Worm (Caenorhabditis elegans) whole organism, L2 larva: Measurements from ENCODE around the gene nhr-108.

Experiments
- C34F6.9 ChIP-seq: fragments of 150-350 bp; optimal IDR thresholded peaks from 2 replicates; lab custom pipeline; 2014; ENCODE audit warnings: missing biosample characterization, missing genetic modification characterization
- F13H6.1 ChIP-seq: sonication (generic microtip); optimal IDR thresholded peaks from 2 replicates; lab custom pipeline; 2016; ENCODE audit warnings: missing genetic modification characterization, missing compliant biosample characterization
- R02D3.7 ChIP-seq: fragments of 150-350 bp; optimal IDR thresholded peaks from 2 replicates; lab custom pipeline; 2014; ENCODE audit warnings: missing biosample characterization, missing genetic modification characterization
- Y55F3AM.14 ChIP-seq: fragments of 200-800 bp; sonication (Bioruptor generic); optimal IDR thresholded peaks from 2 replicates; lab custom pipeline; 2018; ENCODE audit warnings: mild to moderate bottlenecking, missing genetic modification characterization, missing compliant biosample characterization
- ZK546.5 ChIP-seq: sonication (generic microtip); optimal IDR thresholded peaks from 2 replicates; lab custom pipeline; 2017; ENCODE audit warnings: missing biosample characterization, missing genetic modification characterization
- alr-1 ChIP-seq: fragments of 150-350 bp; optimal IDR thresholded peaks from 2 replicates; lab custom pipeline; 2014; ENCODE audit warnings: missing biosample characterization, missing genetic modification characterization
- ceh-82 ChIP-seq: fragments of 150-350 bp; optimal IDR thresholded peaks from 2 replicates; lab custom pipeline; 2014; ENCODE audit warnings: missing biosample characterization, missing genetic modification characterization
- dmd-4 ChIP-seq: sonication (generic microtip); optimal IDR thresholded peaks from 2 replicates; lab custom pipeline; 2017; ENCODE audit warnings: missing biosample characterization, missing genetic modification characterization
- egl-27 ChIP-seq: sonication (generic microtip); optimal IDR thresholded peaks from 3 replicates; lab custom pipeline; 2017; ENCODE audit warnings: missing biosample characterization, missing genetic modification reagents, missing genetic modification characterization
- elt-1 ChIP-seq: fragments of 150-350 bp; optimal IDR thresholded peaks from 2 replicates; lab custom pipeline; 2014; ENCODE audit warnings: missing biosample characterization, missing genetic modification characterization
- gmeb-1 ChIP-seq: fragments of 150-350 bp; optimal IDR thresholded peaks from 2 replicates; lab custom pipeline; 2014; ENCODE audit warnings: missing biosample characterization, missing genetic modification characterization
- lin-13 ChIP-seq: fragments of 150-350 bp; optimal IDR thresholded peaks from 2 replicates; lab custom pipeline; 2014; ENCODE audit warnings: missing biosample characterization, missing genetic modification reagents, missing genetic modification characterization
- mab-5 ChIP-seq: fragments of 150-350 bp; optimal IDR thresholded peaks from 2 replicates; lab custom pipeline; 2014; ENCODE audit warnings: missing biosample characterization, missing genetic modification characterization
- mbf-1 ChIP-seq: sonication (generic microtip); optimal IDR thresholded peaks from 2 replicates; lab custom pipeline; 2017; ENCODE audit warnings: missing biosample characterization, missing genetic modification characterization
- mdl-1 ChIP-seq, 2 experiments: fragments of 150-350 bp in 1 of 2; sonication (generic microtip) in 1 of 2; optimal IDR thresholded peaks; 2 replicates each; lab custom pipeline; 2017; ENCODE audit warnings: missing biosample characterization in 2 of 2, missing genetic modification characterization in 2 of 2
- nhr-10 ChIP-seq: sonication (generic microtip); optimal IDR thresholded peaks from 2 replicates; lab custom pipeline; 2017; ENCODE audit warnings: missing biosample characterization, missing genetic modification characterization
- nhr-11 ChIP-seq: fragments of 150-350 bp; optimal IDR thresholded peaks from 2 replicates; lab custom pipeline; 2014; ENCODE audit warnings: missing biosample characterization, missing genetic modification characterization
- nhr-12 ChIP-seq: fragments of 150-350 bp; optimal IDR thresholded peaks from 2 replicates; lab custom pipeline; 2014; ENCODE audit warnings: missing biosample characterization, missing genetic modification characterization
- nhr-21 ChIP-seq: fragments of 150-350 bp; optimal IDR thresholded peaks from 2 replicates; lab custom pipeline; 2014; ENCODE audit warnings: missing biosample characterization, missing genetic modification characterization
- nhr-23 ChIP-seq: fragments of 150-350 bp; optimal IDR thresholded peaks from 2 replicates; lab custom pipeline; 2014; ENCODE audit warnings: missing biosample characterization, missing genetic modification reagents, missing genetic modification characterization
- nhr-237 ChIP-seq: fragments of 150-350 bp; optimal IDR thresholded peaks from 2 replicates; lab custom pipeline; 2014; ENCODE audit warnings: missing biosample characterization, missing genetic modification characterization
- nhr-25 ChIP-seq: fragments of 150-350 bp; sonication (generic microtip); optimal IDR thresholded peaks from 3 replicates; lab custom pipeline; 2014; ENCODE audit warnings: missing biosample characterization, missing genetic modification characterization
- nhr-6 ChIP-seq: fragments of 150-350 bp; optimal IDR thresholded peaks from 2 replicates; lab custom pipeline; 2014; ENCODE audit warnings: missing biosample characterization, missing genetic modification characterization
- peb-1 ChIP-seq: fragments of 150-350 bp; optimal IDR thresholded peaks from 2 replicates; lab custom pipeline; 2014; ENCODE audit warnings: missing biosample characterization, missing genetic modification characterization
- sem-4 ChIP-seq: fragments of 150-350 bp; optimal IDR thresholded peaks from 2 replicates; lab custom pipeline; 2014; ENCODE audit warnings: missing biosample characterization, missing genetic modification reagents, missing genetic modification characterization
- skn-1 ChIP-seq: sonication (generic microtip); optimal IDR thresholded peaks from 2 replicates; lab custom pipeline; 2017; ENCODE audit warnings: missing biosample characterization, missing genetic modification characterization
- sma-3 ChIP-seq: sonication (generic microtip); optimal IDR thresholded peaks from 2 replicates; lab custom pipeline; 2016; ENCODE audit warnings: missing genetic modification reagents, missing genetic modification characterization, missing compliant biosample characterization
- sma-9 ChIP-seq, 2 experiments: fragments of 150-350 bp in 1 of 2; sonication (generic microtip) in 1 of 2; optimal IDR thresholded peaks; 2 replicates each; lab custom pipeline; 2014 to 2016; ENCODE audit warnings: missing genetic modification characterization in 2 of 2, mild to moderate bottlenecking in 1 of 2, missing biosample characterization in 1 of 2, missing compliant biosample characterization in 1 of 2, missing genetic modification reagents in 1 of 2, moderate library complexity in 1 of 2
- snpc-4 ChIP-seq: fragments of 150-350 bp; optimal IDR thresholded peaks from 2 replicates; lab custom pipeline; 2014; ENCODE audit warnings: missing biosample characterization, missing genetic modification characterization
- unc-39 ChIP-seq: fragments of 150-350 bp; optimal IDR thresholded peaks from 2 replicates; lab custom pipeline; 2014; ENCODE audit warnings: missing biosample characterization, missing genetic modification characterization
- unc-55 ChIP-seq: fragments of 150-350 bp; sonication (generic microtip); optimal IDR thresholded peaks from 3 replicates; lab custom pipeline; 2014; ENCODE audit warnings: missing biosample characterization, missing genetic modification reagents, missing genetic modification characterization
- unc-62 ChIP-seq: fragments of 150-350 bp; optimal IDR thresholded peaks from 2 replicates; lab custom pipeline; 2014; ENCODE audit warnings: missing biosample characterization, missing genetic modification reagents, missing genetic modification characterization
- zag-1 ChIP-seq: fragments of 150-350 bp; optimal IDR thresholded peaks from 2 replicates; lab custom pipeline; 2014; ENCODE audit warnings: missing biosample characterization, missing genetic modification characterization
- ztf-1 ChIP-seq: fragments of 200-800 bp; sonication (Bioruptor generic); conservative IDR thresholded peaks from 2 replicates; pipeline ENCODE4 v1.3.6; 2022; ENCODE audit warnings: missing genetic modification characterization, missing compliant biosample characterization
- ztf-4 ChIP-seq: fragments of 150-350 bp; optimal IDR thresholded peaks from 2 replicates; lab custom pipeline; 2014; ENCODE audit warnings: missing biosample characterization, missing genetic modification characterization

The nhr-108 gene

DNA sequence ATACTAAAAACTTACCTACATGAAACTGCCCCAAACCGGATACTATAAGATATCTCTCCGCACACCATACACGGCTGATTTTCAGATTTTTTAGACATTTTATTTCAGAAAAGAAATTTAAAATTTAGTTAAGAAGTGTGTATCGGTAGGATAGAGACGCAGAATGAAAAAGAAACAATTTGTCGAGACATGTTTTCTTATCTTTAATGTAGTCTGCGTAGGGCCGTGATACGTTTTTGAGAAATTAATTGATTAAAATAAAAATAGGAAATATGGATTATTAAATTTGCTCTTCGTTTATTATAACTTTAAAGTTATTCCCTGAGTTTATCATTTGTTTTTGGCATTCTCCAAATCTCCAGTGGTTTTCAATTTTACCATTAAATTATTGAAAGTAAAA, at the start of gene nhr-108:
Gene nhr-108 (minus strand): TSS at position 166 of the 400 bp plus-strand sequence.
- TF ChIP-seq nhr-11 (tag; lab: Kevin White, UChicago) (no peak), F13H6.1 (tag; lab: Kevin White, UChicago) (no peak), nhr-25 (tag; lab: Kevin White, UChicago) (no peak), dmd-4 (tag; lab: Kevin White, UChicago) (no peak), R02D3.7 (no peak), gmeb-1 (no peak), mbf-1 (tag; lab: Kevin White, UChicago) (no peak), zag-1 (no peak), nhr-6 (tag; lab: Kevin White, UChicago) (no peak), sma-3 (GFP tag; lab: Kevin White, UChicago) (no peak), elt-1 (tag; lab: Kevin White, UChicago) (no peak)

DNA sequence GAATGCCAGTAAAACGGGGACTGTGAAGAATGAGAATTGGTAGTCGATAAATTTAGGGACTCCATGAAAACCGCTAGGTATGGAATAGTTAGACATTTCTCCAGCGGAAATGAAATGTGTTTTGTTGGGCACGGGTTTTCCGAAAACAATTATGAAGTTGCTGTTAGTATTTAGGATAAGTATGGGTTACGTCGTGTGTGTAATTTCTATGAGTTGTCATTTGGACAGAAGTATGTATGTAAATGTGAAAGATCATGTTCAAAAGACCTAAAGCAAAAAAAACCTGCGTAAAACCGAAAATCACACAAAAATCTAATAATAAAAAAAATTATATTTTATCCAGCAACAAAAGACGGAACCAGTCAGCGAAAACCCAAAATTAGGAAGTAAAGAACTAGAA, 48.2 kb upstream of the nhr-108 start, which contains the start of gene sru-23:
Gene sru-23 (minus strand): TSS at position 101 of the 400 bp plus-strand sequence.
- TF ChIP-seq nhr-25 (tag; lab: Kevin White, UChicago) (no peak), egl-27 (no peak), mdl-1 (tag; optimal IDR thresholded peaks at IDR 0.05; lab: Kevin White, UChicago) (no peak), ZK546.5 (no peak), alr-1 (tag; lab: Kevin White, UChicago) (no peak)
- TF ChIP-seq, all 48 proteins: peak for 0

ce11 chrV:15970820-15971219, 46.5 kb upstream of the nhr-108 start:
- no peak for TF ChIP-seq nhr-237

DNA sequence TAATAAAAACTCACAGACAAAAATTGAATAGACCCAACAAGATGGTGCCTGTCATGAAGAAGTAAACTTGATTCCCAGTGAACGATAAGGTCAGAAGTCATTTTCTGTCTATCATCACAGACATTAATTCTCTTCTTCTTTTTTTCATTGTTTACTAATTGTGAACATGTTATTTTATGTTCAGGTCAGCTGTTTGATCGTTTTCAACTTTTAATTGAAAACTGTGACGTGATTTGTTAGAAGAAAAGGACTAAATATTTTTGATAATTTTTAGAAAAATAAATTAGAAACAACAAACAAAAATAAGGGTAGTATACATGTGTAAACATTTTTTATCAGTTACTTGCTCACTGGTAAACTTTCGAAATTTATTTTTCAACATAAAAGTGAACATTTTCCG, 45.4 kb upstream of the nhr-108 start, which contains the start of gene F36G9.7:
Gene F36G9.7 (minus strand): TSS at position 101 of the 400 bp plus-strand sequence.
- TF ChIP-seq sma-9 (GFP tag; optimal IDR thresholded peaks at IDR 0.05; lab: Kevin White, UChicago) (no peak), sma-9 (tag; optimal IDR thresholded peaks at IDR 0.05; lab: Kevin White, UChicago) (no peak), Y55F3AM.14 (GFP tag; lab: Kevin White, UChicago) (no peak), elt-1 (tag; lab: Kevin White, UChicago) (no peak), F13H6.1 (tag; lab: Kevin White, UChicago) (no peak), ceh-82 (tag; lab: Kevin White, UChicago) (no peak), mab-5 (tag; lab: Kevin White, UChicago) (no peak), C34F6.9 (tag; lab: Kevin White, UChicago) (no peak), nhr-12 (tag; lab: Kevin White, UChicago) (no peak), ztf-1 (GFP tag; lab: Robert Waterston, UW) (no peak), skn-1 (tag; lab: Kevin White, UChicago) (no peak), sem-4 (tag; lab: Kevin White, UChicago) (no peak), unc-39 (no peak), nhr-11 (tag; lab: Kevin White, UChicago) (no peak), alr-1 (tag; lab: Kevin White, UChicago) (no peak), gmeb-1 (no peak), snpc-4 (tag; lab: Kevin White, UChicago) (no peak), nhr-10 (tag; lab: Kevin White, UChicago) (no peak)

DNA sequence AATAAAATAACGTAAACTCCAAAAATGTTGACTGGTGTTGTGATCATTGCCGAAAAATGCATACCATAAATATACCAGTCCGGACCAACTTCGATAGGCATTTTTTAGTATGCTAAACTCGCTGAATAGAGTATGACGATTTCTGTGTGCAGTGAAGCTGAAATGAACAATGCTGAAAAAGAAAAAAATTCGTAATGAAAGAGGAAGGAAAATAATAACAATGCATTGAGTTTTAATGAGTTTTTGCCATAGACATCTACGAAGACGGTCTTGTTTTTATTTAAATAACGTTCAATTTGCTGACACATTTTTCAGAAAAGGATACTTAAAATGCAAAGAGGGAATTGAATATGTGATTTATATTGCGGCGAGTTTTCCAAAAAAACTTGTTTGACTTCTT, 43.3 kb upstream of the nhr-108 start, which contains the start of gene sri-1:
Gene sri-1 (minus strand): TSS at position 101 of the 400 bp plus-strand sequence.
- TF ChIP-seq nhr-12 (tag; lab: Kevin White, UChicago) = no peak
- no peak for TF ChIP-seq lin-13 (GFP tag; lab: Kevin White, UChicago)
- TF ChIP-seq F13H6.1 (tag; lab: Kevin White, UChicago) = no peak
- TF ChIP-seq ceh-82 (tag; lab: Kevin White, UChicago) = no peak
- TF ChIP-seq, all 48 proteins: peak for 0

DNA sequence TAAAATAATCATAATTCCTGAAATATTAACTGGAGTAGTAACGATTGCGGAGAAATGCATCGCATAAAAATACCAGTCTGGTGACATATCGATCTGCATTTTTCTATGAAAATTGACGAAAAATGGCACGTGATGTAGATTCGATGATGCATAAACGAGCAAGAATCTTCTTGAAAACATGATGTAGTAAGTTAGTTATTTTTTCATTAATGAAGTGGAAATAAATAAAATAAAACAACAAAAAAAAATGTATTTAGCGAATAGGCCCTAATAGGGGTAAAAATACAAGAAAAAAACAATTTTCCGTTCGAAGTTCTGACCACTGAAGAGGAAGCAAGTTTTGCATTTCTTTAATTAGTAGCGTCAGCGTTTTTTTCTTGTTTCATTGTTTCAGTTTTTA, 40.8 kb upstream of the nhr-108 start, which contains the start of gene sri-2:
Gene sri-2 (minus strand): TSS at position 101 of the 400 bp plus-strand sequence.
- TF ChIP-seq sma-9 (GFP tag; optimal IDR thresholded peaks at IDR 0.05; lab: Kevin White, UChicago) (no peak), sma-9 (tag; optimal IDR thresholded peaks at IDR 0.05; lab: Kevin White, UChicago) (no peak), nhr-23 (tag; lab: Kevin White, UChicago) (no peak), mbf-1 (tag; lab: Kevin White, UChicago) (no peak), nhr-21 (no peak), nhr-237 (no peak), unc-62 (GFP tag; lab: Kevin White, UChicago) (no peak), zag-1 (no peak), unc-55 (GFP tag; lab: Kevin White, UChicago) (no peak), peb-1 (tag; lab: Kevin White, UChicago) (no peak), ztf-4 (tag; lab: Kevin White, UChicago) (no peak), R02D3.7 (no peak), F13H6.1 (tag; lab: Kevin White, UChicago) (no peak), nhr-12 (tag; lab: Kevin White, UChicago) (no peak)
